Fruit fly (Drosophila melanogaster) S2 (cell line): ENCODE measurements around the gene Bx.

Source experiments
- CG8478 ChIP-seq: fragments of >200 bp; optimal IDR thresholded peaks from 2 replicates; lab custom pipeline; 2018
- CTCF ChIP-seq, 2 experiments: fragments of >200 bp; optimal IDR thresholded peaks; 2 replicates each; lab custom pipeline; 2018

- TF ChIP-seq CTCF (optimal IDR thresholded peaks at IDR 0.05; lab: Kevin White, UChicago) (no peak), CG8478 (lab: Kevin White, UChicago) (no peak)
Measured at dm6 chrX:18491941-18492340, 23.3 kb upstream of the Bx start, which contains the start of gene CG15044.
